Worm (Caenorhabditis elegans) whole organism, L1 larva: ENCODE measurements around the gene ZK757.2.

Experiments
- nhr-28 ChIP-seq: fragments of 150-350 bp; optimal IDR thresholded peaks from 2 replicates; lab custom pipeline; 2014; ENCODE audit warnings: missing biosample characterization, missing genetic modification characterization
- rnt-1 ChIP-seq: sonication (generic microtip); optimal IDR thresholded peaks from 2 replicates; lab custom pipeline; 2016; ENCODE audit warnings: mild to moderate bottlenecking, missing genetic modification characterization, moderate library complexity, missing compliant biosample characterization
- snpc-4 ChIP-seq: fragments of 150-350 bp; optimal IDR thresholded peaks from 2 replicates; lab custom pipeline; 2014; ENCODE audit warnings: missing biosample characterization, missing genetic modification characterization
- unc-98 ChIP-seq: fragments of 200-800 bp; sonication (Bioruptor generic); IDR thresholded peaks from 2 replicates; pipeline ENCODE4 v1.3.6; 2022; ENCODE audit warnings: missing genetic modification characterization, missing compliant biosample characterization

DNA sequence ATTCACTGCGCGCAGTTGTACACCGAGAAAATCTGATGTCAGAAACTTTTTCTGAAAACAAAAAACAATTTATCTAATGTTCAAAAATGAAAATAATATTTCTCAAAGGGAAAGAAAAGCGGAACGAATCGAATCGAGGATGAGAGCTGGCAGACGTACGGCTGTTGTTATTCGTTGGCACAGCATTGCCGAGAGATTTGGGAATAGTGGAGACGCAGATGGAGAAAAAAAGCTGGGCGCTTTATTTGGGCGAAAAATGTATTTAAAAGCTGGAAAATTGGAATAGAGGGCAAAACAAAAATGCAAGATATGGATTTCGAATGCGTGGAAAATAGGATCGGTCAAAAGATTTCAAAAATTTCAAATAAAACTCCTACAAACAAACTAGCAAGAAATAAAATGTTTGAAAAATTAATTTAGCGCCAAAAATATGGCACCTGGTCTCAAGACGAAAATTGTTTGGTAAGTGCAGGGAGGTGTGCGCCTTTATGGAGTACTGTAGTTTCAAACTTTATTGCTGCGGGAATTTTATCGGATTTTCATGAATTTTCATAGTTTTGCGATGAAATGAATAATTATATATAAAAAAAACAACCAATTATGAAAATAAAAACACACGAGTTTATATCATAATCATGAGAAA, 19.5 kb downstream of the ZK757.2 start, which contains the start of gene gpdh-2:
- TF ChIP-seq rnt-1 (tag; lab: Kevin White, UChicago) = no peak
- no peak for TF ChIP-seq snpc-4
- no peak for TF ChIP-seq unc-98
- no peak for TF ChIP-seq nhr-28 (tag; lab: Kevin White, UChicago)
